Worm (Caenorhabditis elegans) whole organism, early embryonic: ENCODE results near the gene nsph-3.2.

ENCODE experiments used
- B0310.2 ChIP-seq: sonication (generic microtip); optimal IDR thresholded peaks from 2 replicates; lab custom pipeline; 2016; ENCODE audit warnings: mild to moderate bottlenecking, missing genetic modification characterization, missing compliant biosample characterization
- ets-7 ChIP-seq: sonication (generic microtip); optimal IDR thresholded peaks from 2 replicates; lab custom pipeline; 2016; ENCODE audit warnings: missing genotype, missing genetic modification characterization, missing compliant biosample characterization
- scrt-1 ChIP-seq: fragments of 200-800 bp; sonication (Bioruptor generic); IDR thresholded peaks from 2 replicates; pipeline ENCODE4 v1.3.6; 2022; ENCODE audit warnings: missing genetic modification characterization, missing compliant biosample characterization

ce11 chrIV:10122205-10122604 lies 9.5 kb downstream of the nsph-3.2 start, which contains the start of gene irld-21:
- no peak for TF ChIP-seq ets-7 (tag; lab: Kevin White, UChicago)
- no peak for TF ChIP-seq scrt-1
- TF ChIP-seq B0310.2 (tag; lab: Kevin White, UChicago): no peak
